Fruit fly (Drosophila melanogaster): ENCODE results near the gene ND-75.

The ND-75 gene

DNA sequence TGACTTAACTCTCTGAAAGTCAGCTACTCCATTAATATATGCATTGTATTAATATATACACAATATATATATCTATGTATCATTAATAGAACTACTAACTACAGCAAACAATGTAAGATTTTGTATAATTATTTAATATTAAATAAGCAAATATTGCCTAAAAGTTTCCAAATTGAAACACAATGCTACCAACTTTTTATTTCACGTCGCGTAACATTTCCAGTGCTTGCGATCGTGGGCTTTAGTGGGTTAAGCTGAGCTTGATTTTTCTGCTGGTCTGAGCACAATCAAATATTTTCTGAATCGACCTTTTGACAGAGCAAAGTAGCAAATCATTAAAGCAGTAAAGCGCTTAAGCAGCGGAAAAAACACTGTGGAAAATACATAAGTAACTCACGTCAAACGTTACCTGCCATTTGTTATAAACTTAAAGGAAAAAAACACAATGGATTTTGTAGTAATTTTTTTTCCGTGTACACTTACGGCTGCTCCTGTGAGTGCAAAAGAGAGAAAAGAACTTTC is 6.9 kb upstream of the ND-75 start:
- TF ChIP-seq EcR (GFP tag; optimal IDR thresholded peaks at IDR 0.05) (no peak), pan (optimal IDR thresholded peaks at IDR 0.05) (no peak), Dll (optimal IDR thresholded peaks at IDR 0.05) (no peak), usp (GFP tag; optimal IDR thresholded peaks at IDR 0.05) (no peak), CG8478 (optimal IDR thresholded peaks at IDR 0.05) (no peak), psq (optimal IDR thresholded peaks at IDR 0.05) (no peak)

DNA sequence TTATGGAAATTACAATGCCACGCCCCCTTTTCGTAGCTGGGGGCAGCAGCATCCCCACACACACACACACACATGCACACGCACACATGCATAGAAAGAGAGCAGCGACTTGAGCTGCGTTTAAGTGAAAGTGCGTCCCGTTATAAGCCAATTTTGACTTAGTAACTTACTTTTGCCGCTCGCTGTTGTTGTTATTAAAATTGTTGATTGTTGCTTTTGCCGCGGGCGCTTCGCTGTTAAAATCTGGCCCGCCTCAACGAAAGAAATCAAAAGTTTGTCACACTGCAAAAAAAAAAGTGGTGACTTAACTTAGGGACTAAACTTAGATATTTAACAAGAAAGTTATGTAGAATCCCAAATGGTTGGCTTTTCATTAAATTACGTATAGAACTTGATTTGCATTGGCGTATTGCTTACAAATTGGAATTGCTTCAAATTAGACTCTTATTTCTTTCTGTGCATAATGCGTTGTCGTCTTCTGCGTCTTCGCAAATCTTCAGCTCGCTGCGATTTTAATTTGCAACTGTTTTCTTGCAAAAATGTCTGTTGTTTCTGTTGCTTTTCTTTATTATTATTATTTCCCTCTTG is 3.3 kb upstream of the ND-75 start:
- TF ChIP-seq Dll (optimal IDR thresholded peaks at IDR 0.05): no peak
- TF ChIP-seq CG8478 (optimal IDR thresholded peaks at IDR 0.05): no peak
- TF ChIP-seq EcR (GFP tag; optimal IDR thresholded peaks at IDR 0.05): no peak

DNA sequence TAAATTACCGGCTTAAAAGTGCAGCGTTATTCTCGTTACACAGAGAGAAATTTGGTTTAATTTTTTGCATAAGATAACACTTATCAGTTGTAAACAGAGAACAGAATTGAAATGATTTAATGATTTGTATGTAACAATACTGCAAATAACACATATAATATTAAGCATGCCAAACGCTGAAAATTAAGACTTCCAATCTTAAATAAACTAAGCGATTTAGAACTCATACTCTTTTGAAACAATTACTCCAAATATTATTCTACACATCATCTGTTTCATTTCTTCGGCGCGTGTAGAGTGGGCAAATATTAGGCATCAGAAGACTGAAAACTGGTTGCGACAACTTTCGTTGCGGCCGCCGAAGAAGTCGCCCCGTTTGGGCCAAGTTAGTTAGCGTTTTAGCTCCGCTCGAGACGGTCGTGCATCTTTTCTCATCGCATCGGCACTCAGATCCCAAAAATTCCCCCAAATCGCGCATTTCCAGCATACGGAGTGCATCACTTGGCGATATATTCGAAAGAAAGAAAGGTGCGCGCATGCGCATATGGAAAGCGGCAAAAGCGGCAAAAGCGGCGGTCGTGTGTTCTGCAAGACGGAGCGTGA is 898 bp upstream of the ND-75 start, which contains the start of gene CG1632:
TSS of gene CG1632 (plus strand) at position 387 of the 603 bp plus-strand sequence.
- TF ChIP-seq CG8478 (optimal IDR thresholded peaks at IDR 0.05) (no peak), Dll (optimal IDR thresholded peaks at IDR 0.05) (no peak), psq (optimal IDR thresholded peaks at IDR 0.05) (no peak), EcR (GFP tag; optimal IDR thresholded peaks at IDR 0.05) (no peak), pan (optimal IDR thresholded peaks at IDR 0.05) (no peak), usp (GFP tag; optimal IDR thresholded peaks at IDR 0.05) (no peak)

DNA sequence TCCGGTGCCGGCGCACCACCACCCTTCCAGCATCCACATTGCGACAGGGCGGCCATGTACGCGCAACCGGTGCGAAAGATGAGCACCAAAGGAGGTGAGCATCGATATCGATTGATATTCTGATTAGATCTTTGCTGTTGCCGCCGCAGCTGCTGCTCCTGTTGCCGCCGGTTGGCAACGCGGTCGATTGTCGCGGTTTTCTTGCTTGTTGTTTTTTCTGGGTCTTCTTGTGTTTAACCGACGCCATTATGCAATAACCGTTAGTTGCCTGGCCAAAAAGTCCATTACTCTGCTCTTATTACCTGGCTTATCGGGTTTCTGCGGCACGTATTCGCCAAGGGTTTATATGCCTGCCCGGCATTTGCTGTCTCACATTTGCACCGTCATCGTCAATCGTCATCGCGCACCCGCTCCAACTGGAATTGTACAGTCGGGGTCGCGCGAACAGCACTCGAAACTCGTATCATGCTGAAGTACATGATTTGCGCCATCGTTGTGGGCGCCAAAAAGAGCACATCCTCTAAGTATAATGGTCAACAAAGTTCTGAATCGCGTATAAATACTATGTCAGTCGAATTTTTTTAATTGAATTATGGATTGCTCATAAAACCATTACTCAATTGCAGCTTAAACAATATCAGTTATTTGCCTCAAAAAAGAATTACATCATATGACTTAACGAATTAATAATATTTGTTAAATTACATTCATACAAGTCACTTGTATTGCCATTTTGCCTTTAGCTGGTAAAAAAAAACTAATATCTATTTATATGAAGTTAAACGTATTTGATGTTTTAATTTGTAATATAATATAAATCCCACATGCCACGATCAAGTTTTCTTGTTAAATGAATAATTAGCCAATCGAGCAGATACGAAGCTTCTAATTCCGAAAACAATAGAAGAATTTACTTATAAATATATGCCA is 7.3 kb downstream of the ND-75 start, which contains the start of gene sni:
TSS of gene sni (minus strand) at position 51 of the 930 bp plus-strand sequence.
- TF ChIP-seq Dll (optimal IDR thresholded peaks at IDR 0.05): no peak

DNA sequence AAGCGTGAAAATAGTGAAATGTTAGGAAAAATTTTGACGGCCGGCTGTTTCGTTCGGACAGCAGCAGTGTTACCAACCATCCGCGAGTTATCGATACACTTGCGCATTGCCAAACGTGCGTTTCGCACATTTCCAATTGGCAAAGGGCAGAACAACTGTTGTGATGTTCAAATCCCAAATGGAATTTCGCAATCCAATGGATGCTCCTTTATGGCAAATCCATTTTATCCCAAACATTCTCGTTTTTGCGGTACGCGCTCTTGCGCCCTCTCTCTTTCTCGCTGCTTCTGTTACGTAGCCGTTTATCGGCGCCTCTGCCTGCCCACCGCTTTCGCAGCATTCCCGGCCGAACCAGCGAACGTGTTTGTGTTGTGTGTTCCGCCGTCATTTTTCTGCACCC is 8.2 kb downstream of the ND-75 start:
- no peak for TF ChIP-seq EcR (GFP tag; optimal IDR thresholded peaks at IDR 0.05)
- no peak for TF ChIP-seq pan (optimal IDR thresholded peaks at IDR 0.05)
- TF ChIP-seq Dll (optimal IDR thresholded peaks at IDR 0.05): no peak
- no peak for TF ChIP-seq CG8478 (optimal IDR thresholded peaks at IDR 0.05)
- no peak for TF ChIP-seq usp (GFP tag; optimal IDR thresholded peaks at IDR 0.05)

DNA sequence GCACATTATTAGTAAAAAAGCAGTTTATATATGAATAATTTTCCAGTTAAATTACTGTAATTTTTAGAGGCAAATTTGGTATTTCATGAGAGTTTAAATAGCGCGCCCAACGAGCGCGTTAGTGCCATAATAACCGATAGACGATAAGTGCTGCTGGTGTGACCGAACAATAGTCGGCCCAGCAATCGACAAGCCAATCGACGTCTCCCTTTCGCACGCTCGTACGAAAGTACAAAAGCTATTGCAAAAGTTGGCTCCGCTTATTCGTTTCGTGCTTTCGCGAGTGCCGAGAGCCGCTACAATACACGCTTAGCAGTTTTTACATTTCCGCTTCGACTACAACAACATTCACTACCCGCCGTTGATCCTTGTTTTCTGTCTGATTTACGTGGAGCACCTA is 9.2 kb downstream of the ND-75 start, which contains the start of gene Trxr1:
TSS of gene Trxr1 (plus strand) at position 231 of the 400 bp plus-strand sequence.
- no peak for TF ChIP-seq Dll (optimal IDR thresholded peaks at IDR 0.05)
- no peak for TF ChIP-seq usp (GFP tag; optimal IDR thresholded peaks at IDR 0.05)
- no peak for TF ChIP-seq CG8478 (optimal IDR thresholded peaks at IDR 0.05)
- no peak for TF ChIP-seq EcR (GFP tag; optimal IDR thresholded peaks at IDR 0.05)
- TF ChIP-seq psq (optimal IDR thresholded peaks at IDR 0.05): no peak
- no peak for TF ChIP-seq pan (optimal IDR thresholded peaks at IDR 0.05)

DNA sequence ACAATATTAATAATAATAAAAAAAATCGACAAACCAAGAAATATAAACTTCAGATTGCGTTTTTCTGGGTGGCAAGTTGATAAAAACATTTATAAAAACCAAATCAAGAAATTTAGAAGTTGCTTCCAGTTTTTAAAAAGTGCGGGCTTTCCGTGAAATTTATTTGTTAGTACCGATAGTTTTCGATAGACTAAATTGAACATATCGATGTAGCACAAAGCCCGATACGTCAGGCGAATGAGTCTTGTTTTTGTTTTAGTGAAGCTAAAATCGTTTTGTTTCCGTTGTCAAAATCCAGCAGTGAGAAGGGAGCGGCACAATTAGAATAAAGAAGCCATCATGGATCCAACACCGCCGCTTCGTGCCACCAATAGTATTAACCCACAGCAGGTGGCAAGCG is 11.1 kb downstream of the ND-75 start, which contains the start of gene CG2147:
TSS of gene CG2147 (plus strand) at position 254 of the 400 bp plus-strand sequence.
- TF ChIP-seq Dll (optimal IDR thresholded peaks at IDR 0.05) (no peak), usp (GFP tag; optimal IDR thresholded peaks at IDR 0.05) (no peak), CG8478 (optimal IDR thresholded peaks at IDR 0.05) (no peak), EcR (GFP tag; optimal IDR thresholded peaks at IDR 0.05) (no peak), pan (optimal IDR thresholded peaks at IDR 0.05) (no peak), psq (optimal IDR thresholded peaks at IDR 0.05) (no peak)

DNA sequence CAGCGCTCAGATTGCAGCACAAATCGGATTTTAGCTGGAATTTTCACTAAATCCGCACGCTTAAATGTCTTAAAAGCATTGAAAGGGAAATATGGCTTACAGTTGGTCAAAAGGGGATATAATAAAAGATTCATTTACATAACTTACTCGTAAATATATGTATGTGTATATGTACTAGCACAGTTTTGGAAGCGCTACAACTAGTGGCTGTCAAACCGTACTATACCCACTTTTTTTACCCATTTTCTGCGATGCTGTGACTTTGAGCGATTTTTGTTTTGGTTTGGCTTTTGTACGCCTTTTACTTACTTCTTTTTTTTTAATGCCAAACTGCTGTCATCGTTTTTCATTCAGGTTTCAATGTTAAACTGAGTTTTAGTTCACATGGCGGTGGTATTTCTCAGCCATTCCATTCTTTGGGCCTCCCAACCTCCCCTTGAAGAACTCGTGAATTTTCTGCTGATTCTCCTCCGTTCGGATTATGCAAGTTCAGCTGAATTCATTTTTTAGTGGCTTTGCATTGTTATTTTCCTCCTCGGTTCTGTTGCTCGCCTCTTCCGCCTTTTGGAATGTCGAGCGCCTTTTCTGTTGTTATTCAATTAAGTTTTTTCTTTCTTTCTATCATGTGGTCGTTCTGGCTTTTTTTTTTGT is 17.4 kb downstream of the ND-75 start:
- TF ChIP-seq Dll (optimal IDR thresholded peaks at IDR 0.05) (no peak), usp (GFP tag; optimal IDR thresholded peaks at IDR 0.05) (no peak), CG8478 (optimal IDR thresholded peaks at IDR 0.05) (no peak), EcR (GFP tag; optimal IDR thresholded peaks at IDR 0.05) (no peak), pan (optimal IDR thresholded peaks at IDR 0.05) (no peak), psq (optimal IDR thresholded peaks at IDR 0.05) (no peak)

DNA sequence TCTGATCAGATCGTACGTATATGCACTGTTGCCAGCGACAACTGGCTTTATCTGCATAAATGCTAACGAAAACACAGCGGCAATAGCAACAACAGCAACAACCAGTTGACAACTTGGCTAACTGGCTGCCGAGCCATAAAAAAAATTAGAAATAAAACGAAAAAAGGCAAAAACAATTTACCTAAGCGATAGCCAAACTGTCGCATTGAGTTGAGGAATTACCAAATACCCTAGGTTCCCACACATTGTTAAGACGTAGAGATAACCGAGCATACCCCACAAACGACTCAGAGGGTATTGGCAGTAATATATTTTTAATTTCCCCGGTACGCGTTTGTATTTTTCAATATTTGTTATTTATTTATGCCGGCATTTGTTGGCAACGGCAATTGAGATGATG is 18.3 kb downstream of the ND-75 start:
- TF ChIP-seq usp (GFP tag; optimal IDR thresholded peaks at IDR 0.05) (no peak), psq (optimal IDR thresholded peaks at IDR 0.05) (no peak), EcR (GFP tag; optimal IDR thresholded peaks at IDR 0.05) (no peak), CG8478 (optimal IDR thresholded peaks at IDR 0.05) (no peak), Dll (optimal IDR thresholded peaks at IDR 0.05) (no peak), pan (optimal IDR thresholded peaks at IDR 0.05) (no peak)

DNA sequence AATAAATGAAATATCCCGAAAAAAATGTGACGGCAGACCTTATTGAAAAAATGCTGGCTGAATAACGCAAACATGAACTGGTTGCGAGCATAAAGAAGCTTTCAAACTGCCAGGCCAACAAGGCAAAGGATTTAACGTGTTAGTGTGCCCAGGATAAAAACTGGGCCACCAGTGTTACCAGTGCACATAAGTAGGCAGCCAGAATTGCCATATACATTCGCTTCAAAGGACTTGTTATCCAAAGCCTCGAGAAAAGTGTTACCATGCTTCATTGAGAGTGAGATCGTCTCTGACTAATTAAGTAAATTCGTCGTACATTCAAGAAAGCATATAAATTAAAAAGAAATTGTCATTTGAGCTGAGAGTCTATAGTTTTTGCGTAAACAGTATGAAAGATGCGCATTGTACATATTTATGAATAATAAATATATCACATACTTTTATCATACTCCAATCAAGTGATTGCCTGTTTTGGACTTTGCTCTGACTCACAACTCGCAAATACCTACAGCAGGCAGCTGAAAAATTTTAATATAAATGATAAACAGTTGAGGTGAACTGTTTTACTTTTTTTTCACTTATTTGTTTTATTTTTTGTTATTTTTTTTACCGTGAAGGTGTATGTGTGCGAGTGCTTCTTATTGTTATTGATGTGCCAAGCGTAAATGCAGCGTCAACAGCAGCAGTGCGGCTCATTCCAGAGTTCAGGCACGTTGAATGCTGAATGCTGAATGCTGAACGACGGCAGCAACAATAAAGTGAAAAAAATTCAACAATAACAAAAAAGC is 20.1 kb downstream of the ND-75 start:
- TF ChIP-seq EcR (GFP tag; optimal IDR thresholded peaks at IDR 0.05): no peak
- no peak for TF ChIP-seq psq (optimal IDR thresholded peaks at IDR 0.05)
- TF ChIP-seq CG8478 (optimal IDR thresholded peaks at IDR 0.05): no peak
- TF ChIP-seq Dll (optimal IDR thresholded peaks at IDR 0.05): no peak
- no peak for TF ChIP-seq pan (optimal IDR thresholded peaks at IDR 0.05)
- no peak for TF ChIP-seq usp (GFP tag; optimal IDR thresholded peaks at IDR 0.05)

All from whole organism.